Fruit fly (Drosophila melanogaster) whole organism, wandering third instar larva: ENCODE measurements around the gene CG9522.

Experiments
- CG32264 ChIP-seq: fragments of 200-800 bp; sonication (Bioruptor generic); optimal IDR thresholded peaks from 2 replicates; lab custom pipeline; 2016; ENCODE audit warnings: missing biosample characterization, missing genetic modification characterization
- CG9705 ChIP-seq: fragments of 200-800 bp; sonication (Bioruptor generic); optimal IDR thresholded peaks from 2 replicates; lab custom pipeline; 2018; ENCODE audit warnings: missing biosample characterization, mild to moderate bottlenecking, missing genetic modification characterization
- CrebA ChIP-seq: fragments of 200-800 bp; sonication (Bioruptor generic); optimal IDR thresholded peaks from 2 replicates; lab custom pipeline; 2016; ENCODE audit warnings: missing biosample characterization, mild to moderate bottlenecking, missing genetic modification characterization, borderline replicate concordance
- Dfd ChIP-seq: fragments of >200 bp; optimal IDR thresholded peaks from 2 replicates; lab custom pipeline; 2017; ENCODE audit warnings: missing biosample characterization, missing genetic modification characterization
- Dif ChIP-seq: fragments of 200-275, 200-300 bp; sonication (Bioruptor generic); optimal IDR thresholded peaks from 2 replicates; lab custom pipeline; 2018; ENCODE audit warnings: missing biosample characterization, missing genetic modification characterization; ENCODE audit not compliant: partially characterized antibody
- HLH106 ChIP-seq: fragments of 200-800 bp; optimal IDR thresholded peaks from 3 replicates; lab custom pipeline; 2019; ENCODE audit warnings: missing biosample characterization, mild to moderate bottlenecking, missing genetic modification characterization, moderate library complexity
- Hnf4 ChIP-seq: fragments of 200-800 bp; sonication (Bioruptor generic); optimal IDR thresholded peaks from 2 replicates; lab custom pipeline; 2016; ENCODE audit warnings: missing biosample characterization, mild to moderate bottlenecking, missing genetic modification characterization
- Hr78 ChIP-seq: fragments of >200 bp; optimal IDR thresholded peaks from 2 replicates; lab custom pipeline; 2017; ENCODE audit warnings: missing biosample characterization, missing genetic modification characterization
- Jra ChIP-seq: sonication (Bioruptor generic); optimal IDR thresholded peaks from 2 replicates; lab custom pipeline; 2016; ENCODE audit warnings: missing biosample characterization, missing genetic modification characterization
- Mio ChIP-seq: sonication (Bioruptor generic); optimal IDR thresholded peaks from 2 replicates; lab custom pipeline; 2016; ENCODE audit warnings: missing biosample characterization, missing genetic modification characterization
- Myc ChIP-seq: fragments of >200 bp; optimal IDR thresholded peaks from 2 replicates; lab custom pipeline; 2017
- N ChIP-seq: fragments of >200 bp; optimal IDR thresholded peaks from 2 replicates; lab custom pipeline; 2018; ENCODE audit warnings: missing biosample characterization, missing external identifiers, missing genetic modification characterization
- OdsH ChIP-seq: fragments of 200-800 bp; sonication (Bioruptor generic); optimal IDR thresholded peaks from 2 replicates; lab custom pipeline; 2016; ENCODE audit warnings: missing biosample characterization, mild to moderate bottlenecking, missing genetic modification characterization
- Rel ChIP-seq, 2 experiments: fragments of 200-800 bp; sonication (Bioruptor generic) in 1 of 2; optimal IDR thresholded peaks; 2 replicates in 1 of 2; 3 replicates in 1 of 2; lab custom pipeline; 2016 to 2019; ENCODE audit warnings: mild to moderate bottlenecking in 2 of 2, missing biosample characterization in 2 of 2, missing genetic modification characterization in 2 of 2, moderate library complexity in 1 of 2
- Sp1 ChIP-seq: fragments of 200-800 bp; sonication (Bioruptor generic); optimal IDR thresholded peaks from 3 replicates; lab custom pipeline; 2019; ENCODE audit warnings: missing biosample characterization, mild to moderate bottlenecking, missing genetic modification characterization, moderate library complexity
- Vsx2 ChIP-seq: fragments of 200-300, 225-300 bp; sonication (Bioruptor generic); optimal IDR thresholded peaks from 2 replicates; lab custom pipeline; 2018; ENCODE audit warnings: missing biosample characterization, missing genetic modification characterization; ENCODE audit not compliant: partially characterized antibody
- br ChIP-seq: fragments of 200-800 bp; sonication (Bioruptor generic); optimal IDR thresholded peaks from 2 replicates; lab custom pipeline; 2016; ENCODE audit warnings: missing biosample characterization, missing genetic modification characterization
- brk ChIP-seq: fragments of 200-800 bp; sonication (Bioruptor generic); optimal IDR thresholded peaks from 2 replicates; lab custom pipeline; 2016; ENCODE audit warnings: missing biosample characterization, mild to moderate bottlenecking, missing genetic modification characterization
- dl ChIP-seq, 2 experiments: fragments of 175-275, 200-275 bp in 1 of 2; fragments of 200-275 bp in 1 of 2; sonication (Bioruptor generic); optimal IDR thresholded peaks; lab custom pipeline; 2018; ENCODE audit warnings: mild to moderate bottlenecking in 2 of 2, missing biosample characterization in 2 of 2, missing genetic modification characterization in 2 of 2, moderate library complexity in 2 of 2; ENCODE audit not compliant: partially characterized antibody in 2 of 2, insufficient read depth in 1 of 2
- dmrt93B ChIP-seq: fragments of 200-800 bp; sonication (Bioruptor generic); optimal IDR thresholded peaks from 2 replicates; lab custom pipeline; 2018; ENCODE audit warnings: missing biosample characterization, mild to moderate bottlenecking, missing genetic modification characterization
- foxo ChIP-seq, 2 experiments: fragments of 200-800 bp; sonication (Bioruptor generic); optimal IDR thresholded peaks; 2 replicates in 1 of 2; 3 replicates in 1 of 2; lab custom pipeline; 2016 to 2017; ENCODE audit warnings: missing biosample characterization in 2 of 2, missing genetic modification characterization in 2 of 2
- fru ChIP-seq: fragments of 200-800 bp; sonication (Bioruptor generic); optimal IDR thresholded peaks from 3 replicates; lab custom pipeline; 2016; ENCODE audit warnings: missing biosample characterization, mild to moderate bottlenecking, missing genetic modification characterization
- h ChIP-seq: fragments of 200-800 bp; sonication (Bioruptor generic); optimal IDR thresholded peaks from 3 replicates; lab custom pipeline; 2016; ENCODE audit warnings: missing biosample characterization, mild to moderate bottlenecking, missing genetic modification characterization
- jim ChIP-seq: fragments of 175-275, 200-325 bp; sonication (Bioruptor generic); optimal IDR thresholded peaks from 2 replicates; lab custom pipeline; 2016; ENCODE audit warnings: missing biosample characterization, mild to moderate bottlenecking, missing genetic modification characterization
- pan ChIP-seq: fragments of >200 bp; optimal IDR thresholded peaks from 2 replicates; lab custom pipeline; 2017
- psq ChIP-seq: fragments of 200-800 bp; sonication (Bioruptor generic); optimal IDR thresholded peaks from 3 replicates; lab custom pipeline; 2017; ENCODE audit warnings: missing biosample characterization, mild to moderate bottlenecking, missing genetic modification characterization, moderate library complexity
- sage ChIP-seq: fragments of 200-800 bp; sonication (Bioruptor generic); optimal IDR thresholded peaks from 2 replicates; lab custom pipeline; 2016; ENCODE audit warnings: missing biosample characterization, mild to moderate bottlenecking, missing genetic modification characterization
- sv ChIP-seq: fragments of 200-800 bp; sonication (Bioruptor generic); optimal IDR thresholded peaks from 3 replicates; lab custom pipeline; 2016; ENCODE audit warnings: missing biosample characterization, missing genetic modification characterization
- tai ChIP-seq: sonication (Bioruptor generic); optimal IDR thresholded peaks from 2 replicates; lab custom pipeline; 2016; ENCODE audit warnings: missing biosample characterization, missing genetic modification characterization
- usp ChIP-seq: fragments of >200 bp; optimal IDR thresholded peaks from 2 replicates; lab custom pipeline; 2017; ENCODE audit warnings: missing biosample characterization, missing genetic modification characterization

Gene CG9522

dm6 chrX:14862494-14862893 lies 13.9 kb upstream of the CG9522 start:
- TF ChIP-seq N (GFP tag; lab: Kevin White, UChicago) (peak; percentile 31), psq (GFP tag; lab: Kevin White, UChicago) (no peak), Myc (peak; percentile 59)

dm6 chrX:14858951-14859350 lies 10.3 kb upstream of the CG9522 start, which contains the start of gene CG46399:
Gene CG46399, plus strand, starts transcription at chrX:14859251.
- TF ChIP-seq jim (no peak), CrebA (no peak), h (GFP tag; lab: Kevin White, UChicago) (no peak), sage (GFP tag; lab: Kevin White, UChicago) (no peak), Dif (GFP tag; lab: Kevin White, UChicago) (no peak)

dm6 chrX:14857883-14858282 lies 9.3 kb upstream of the CG9522 start:
- TF ChIP-seq br (no peak), sage (GFP tag; lab: Kevin White, UChicago) (no peak), Sp1 (no peak), Myc (no peak), tai (GFP tag; lab: Kevin White, UChicago) (no peak), Dif (GFP tag; lab: Kevin White, UChicago) (no peak), dl (GFP tag; optimal IDR thresholded peaks at IDR 0.05; lab: Kevin White, UChicago; ENCODE audit: insufficient read depth in 1 of 2, partially characterized antibody in 2 of 2) (no peak), HLH106 (tag; lab: Kevin White, UChicago) (no peak)

DNA sequence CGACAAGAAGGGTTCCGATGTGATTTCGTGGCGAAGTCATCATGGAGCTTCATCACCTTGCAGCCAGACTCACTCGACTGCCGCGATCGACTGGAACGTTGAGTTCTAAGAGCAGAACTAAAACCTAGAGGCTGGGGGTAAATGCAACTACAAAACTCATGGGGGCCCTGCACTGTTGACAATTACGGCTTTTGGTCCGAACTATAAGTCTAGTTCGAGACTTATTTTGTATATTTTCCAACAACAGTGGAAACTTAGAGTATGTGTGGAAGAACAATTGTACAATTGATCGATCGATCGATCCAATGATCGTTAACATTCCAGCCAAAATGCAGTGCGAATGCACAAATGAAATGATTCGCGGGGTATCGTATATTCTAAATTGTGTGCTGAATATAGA lies 7.7 kb upstream of the CG9522 start, which contains the start of gene CG9519:
TSS of gene CG9519 (minus strand) at position 101 of the 400 bp plus-strand sequence.
- TF ChIP-seq sv (no peak), Dif (GFP tag; lab: Kevin White, UChicago) (no peak), psq (GFP tag; lab: Kevin White, UChicago) (no peak), jim (no peak), foxo (GFP tag; optimal IDR thresholded peaks at IDR 0.05; lab: Kevin White, UChicago) (no peak), usp (GFP tag; lab: Kevin White, UChicago) (no peak)

DNA sequence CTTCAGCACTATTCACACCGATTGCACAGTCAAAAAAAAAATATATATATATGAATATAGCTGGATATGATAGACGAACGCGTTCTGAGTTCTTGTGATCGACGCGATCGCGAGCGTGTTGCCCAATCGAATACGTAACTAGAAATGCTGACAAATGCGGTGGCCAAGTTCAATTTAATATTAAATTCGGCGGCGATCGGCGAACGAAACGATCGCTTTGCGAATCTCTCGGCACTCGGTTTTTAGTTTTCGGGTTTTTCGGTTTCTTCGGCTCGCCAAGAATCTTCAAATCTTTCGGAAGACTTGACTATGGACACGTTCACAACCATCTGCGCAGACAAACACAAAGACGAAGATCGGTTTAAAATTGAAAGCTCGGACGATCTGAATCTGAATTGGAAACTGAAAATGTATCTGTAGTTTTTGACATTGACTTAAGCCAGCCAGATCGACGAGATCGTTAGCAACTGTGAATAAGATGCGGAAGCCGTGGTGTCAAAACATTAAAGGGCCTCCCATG lies 4.6 kb upstream of the CG9522 start, which contains the start of gene CG9521:
TSS of gene CG9521 (minus strand) at position 117 of the 520 bp plus-strand sequence.
- TF ChIP-seq OdsH (GFP tag; lab: Kevin White, UChicago), result no peak
- TF ChIP-seq brk (GFP tag; lab: Kevin White, UChicago), result no peak
- TF ChIP-seq N (GFP tag; lab: Kevin White, UChicago), result no peak
- no peak for TF ChIP-seq fru (GFP tag; lab: Kevin White, UChicago)
- no peak for TF ChIP-seq dmrt93B (GFP tag; lab: Kevin White, UChicago)
- TF ChIP-seq h (GFP tag; lab: Kevin White, UChicago), result no peak
- TF ChIP-seq Hr78, result no peak
- TF ChIP-seq pan (lab: Kevin White, UChicago), result no peak
- TF ChIP-seq br, result no peak
- TF ChIP-seq Jra, result no peak
- TF ChIP-seq Rel (GFP tag; optimal IDR thresholded peaks at IDR 0.05; lab: Kevin White, UChicago), result no peak
- TF ChIP-seq Rel (tag; optimal IDR thresholded peaks at IDR 0.05; lab: Kevin White, UChicago), result no peak
- TF ChIP-seq Mio (GFP tag; lab: Kevin White, UChicago), result no peak
- TF ChIP-seq Dif (GFP tag; lab: Kevin White, UChicago), result no peak
- TF ChIP-seq CrebA, result no peak
- TF ChIP-seq Hnf4 (GFP tag; lab: Kevin White, UChicago), result no peak
- no peak for TF ChIP-seq CG32264 (GFP tag; lab: Kevin White, UChicago)
- no peak for TF ChIP-seq CG9705 (GFP tag; lab: Kevin White, UChicago)
- TF ChIP-seq, all 38 proteins: peak for 0

DNA sequence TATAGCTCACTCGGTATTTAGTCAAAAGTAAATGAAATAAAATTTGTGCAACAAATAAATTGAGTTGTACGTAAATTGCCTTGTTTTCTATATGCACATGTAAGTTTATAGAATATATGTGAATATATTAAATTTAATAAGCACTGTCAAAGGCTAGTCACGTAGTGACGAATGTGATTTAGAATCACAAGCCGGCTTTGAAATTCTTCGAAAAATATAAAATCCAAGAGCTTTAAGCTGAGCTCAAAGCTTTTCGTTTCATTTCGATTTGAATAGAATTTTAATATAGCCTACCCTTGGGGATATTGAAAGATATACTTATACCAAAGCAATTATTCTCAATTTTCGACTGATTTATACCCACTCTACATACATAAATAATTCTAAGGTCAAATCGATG lies 1.5 kb upstream of the CG9522 start:
- TF ChIP-seq pan (lab: Kevin White, UChicago), result no peak
- no peak for TF ChIP-seq Rel (GFP tag; optimal IDR thresholded peaks at IDR 0.05; lab: Kevin White, UChicago)
- no peak for TF ChIP-seq Rel (tag; optimal IDR thresholded peaks at IDR 0.05; lab: Kevin White, UChicago)
- TF ChIP-seq foxo (GFP tag; optimal IDR thresholded peaks at IDR 0.05; lab: Kevin White, UChicago), result no peak
- TF ChIP-seq Dfd (GFP tag; lab: Kevin White, UChicago), result no peak
- TF ChIP-seq dmrt93B (GFP tag; lab: Kevin White, UChicago), result no peak
- TF ChIP-seq tai (GFP tag; lab: Kevin White, UChicago), result no peak
- TF ChIP-seq Vsx2 (GFP tag; lab: Kevin White, UChicago), result no peak
- no peak for TF ChIP-seq Hnf4 (GFP tag; lab: Kevin White, UChicago)
